Comparison of ENCODE assay signal across 5 fruit fly cellular contexts in the genomic region with DNA sequence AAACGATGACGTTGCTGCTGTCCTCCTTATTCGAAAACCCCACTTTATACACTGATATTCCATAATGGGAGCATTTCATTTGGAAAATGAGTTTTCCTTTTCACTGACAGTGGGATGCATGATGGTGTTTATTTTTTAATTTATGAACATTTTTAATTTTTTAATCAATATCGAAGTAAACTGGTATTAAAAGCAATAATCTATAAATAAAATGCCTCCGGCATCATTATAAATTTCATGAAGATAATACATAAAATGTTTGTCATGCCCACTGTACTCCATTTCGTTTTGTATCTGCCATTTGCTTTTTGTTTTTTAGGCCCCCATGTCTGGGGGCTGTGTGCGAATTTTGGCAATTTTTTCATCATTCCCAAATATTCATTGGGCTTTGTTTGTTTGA.
A peak's percentile ranks its signal among the peaks of the same experiment; 100 is the strongest.
TF ChIP-seq lines count a peak whose summit lies in the region.

No protein-coding gene starts in this region.

- TF ChIP-seq CTCF in whole organism, embryonic (GFP tag; optimal IDR thresholded peaks at IDR 0.05; lab: Kevin White, UChicago), result no peak

TF ChIP-seq in whole organism, adult, 20 proteins besides CTCF, POLR2A, EP300 and RAD21 (continues in another document):
- peak; percentile 21 for TF ChIP-seq CG14711 (tag; optimal IDR thresholded peaks at IDR 0.05; lab: Kevin White, UChicago)
- TF ChIP-seq CG5204 (GFP tag; optimal IDR thresholded peaks at IDR 0.05; lab: Kevin White, UChicago), result no peak
- no peak for TF ChIP-seq toe (GFP tag; optimal IDR thresholded peaks at IDR 0.05; lab: Kevin White, UChicago)
- TF ChIP-seq tj (GFP tag; optimal IDR thresholded peaks at IDR 0.05; lab: Kevin White, UChicago), result no peak
- TF ChIP-seq CG7101 (tag; optimal IDR thresholded peaks at IDR 0.05; lab: Kevin White, UChicago), result no peak
- TF ChIP-seq bab1 (GFP tag; optimal IDR thresholded peaks at IDR 0.05; lab: Kevin White, UChicago), result peak; percentile 29
- no peak for TF ChIP-seq CG7045 (GFP tag; optimal IDR thresholded peaks at IDR 0.05; lab: Kevin White, UChicago)
- no peak for TF ChIP-seq pad (GFP tag; optimal IDR thresholded peaks at IDR 0.05; lab: Kevin White, UChicago)
- TF ChIP-seq Mnt (GFP tag; optimal IDR thresholded peaks at IDR 0.05; lab: Kevin White, UChicago), result no peak
- no peak for TF ChIP-seq Crg-1 (GFP tag; optimal IDR thresholded peaks at IDR 0.05; lab: Kevin White, UChicago)
- TF ChIP-seq cnc (optimal IDR thresholded peaks at IDR 0.05; lab: Kevin White, UChicago), result no peak
- TF ChIP-seq CG12768 (GFP tag; optimal IDR thresholded peaks at IDR 0.05; lab: Kevin White, UChicago), result no peak
- TF ChIP-seq ovo (GFP tag; optimal IDR thresholded peaks at IDR 0.05; lab: Kevin White, UChicago), result no peak
- no peak for TF ChIP-seq CG11617 (GFP tag; optimal IDR thresholded peaks at IDR 0.05; lab: Kevin White, UChicago)
- no peak for TF ChIP-seq kay (GFP tag; lab: Kevin White, UChicago; ENCODE audit: borderline replicate concordance)
- TF ChIP-seq Hr96 (GFP tag; optimal IDR thresholded peaks at IDR 0.05; lab: Kevin White, UChicago), result no peak
- peak; percentile 3 for TF ChIP-seq CG33017 (tag; optimal IDR thresholded peaks at IDR 0.05; lab: Kevin White, UChicago)
- TF ChIP-seq cic (GFP tag; optimal IDR thresholded peaks at IDR 0.05; lab: Kevin White, UChicago), result no peak

TF ChIP-seq in whole organism, embryonic, 481 proteins besides CTCF, POLR2A, EP300 and RAD21 (continues in another document):
- TF ChIP-seq CG13287 (GFP tag; IDR thresholded peaks at IDR 0.05; lab: Robert Waterston, UW; ENCODE audit: partially characterized antibody), result no peak
- TF ChIP-seq schlank (tag; optimal IDR thresholded peaks at IDR 0.05; lab: Kevin White, UChicago), result no peak
- no peak for TF ChIP-seq CG43689 (GFP tag; IDR thresholded peaks at IDR 0.05; lab: Robert Waterston, UW)
- peak; percentile 70 for TF ChIP-seq Oli (tag; optimal IDR thresholded peaks at IDR 0.05; lab: Kevin White, UChicago)
- peak; percentile 43 for TF ChIP-seq fd96Cb (tag; optimal IDR thresholded peaks at IDR 0.05; lab: Kevin White, UChicago)
- TF ChIP-seq zen2 (GFP tag; IDR thresholded peaks at IDR 0.05; lab: Robert Waterston, UW; ENCODE audit: partially characterized antibody), result no peak
- TF ChIP-seq CG12744 (GFP tag; optimal IDR thresholded peaks at IDR 0.05; lab: Kevin White, UChicago), result peak; percentile 36
- TF ChIP-seq Oaz (GFP tag; IDR thresholded peaks at IDR 0.05; lab: Robert Waterston, UW), result no peak
- TF ChIP-seq Hr78 (GFP tag; optimal IDR thresholded peaks at IDR 0.05; lab: Kevin White, UChicago), result no peak
- no peak for TF ChIP-seq chinmo (GFP tag; IDR thresholded peaks at IDR 0.05; lab: Robert Waterston, UW; ENCODE audit: partially characterized antibody)
- no peak for TF ChIP-seq CG14860 (GFP tag; IDR thresholded peaks at IDR 0.05; lab: Robert Waterston, UW; ENCODE audit: partially characterized antibody)
- TF ChIP-seq inv (GFP tag; IDR thresholded peaks at IDR 0.05; lab: Robert Waterston, UW; ENCODE audit: partially characterized antibody), result no peak
- no peak for TF ChIP-seq sima (GFP tag; optimal IDR thresholded peaks at IDR 0.05; lab: Kevin White, UChicago)
- no peak for TF ChIP-seq stwl (tag; optimal IDR thresholded peaks at IDR 0.05; lab: Kevin White, UChicago)
- TF ChIP-seq CG11247 (GFP tag; IDR thresholded peaks at IDR 0.05; lab: Robert Waterston, UW), result peak; percentile 54; the same call in 1 of the 2 replicates
- peak; percentile 45 for TF ChIP-seq org-1 (GFP tag; optimal IDR thresholded peaks at IDR 0.05; lab: Kevin White, UChicago)
- TF ChIP-seq emc (GFP tag; optimal IDR thresholded peaks at IDR 0.05; lab: Kevin White, UChicago), result no peak

TF ChIP-seq in whole organism, prepupa, 60 proteins besides CTCF, POLR2A, EP300 and RAD21 (continues in another document):
- TF ChIP-seq acj6 (GFP tag; optimal IDR thresholded peaks at IDR 0.05; lab: Kevin White, UChicago), result peak; percentile 54
- no peak for TF ChIP-seq spab (GFP tag; optimal IDR thresholded peaks at IDR 0.05; lab: Kevin White, UChicago)
- no peak for TF ChIP-seq Blimp-1 (GFP tag; optimal IDR thresholded peaks at IDR 0.05; lab: Kevin White, UChicago)
- TF ChIP-seq CG6276 (GFP tag; optimal IDR thresholded peaks at IDR 0.05; lab: Kevin White, UChicago), result peak; percentile 81
- TF ChIP-seq Smox (GFP tag; optimal IDR thresholded peaks at IDR 0.05; lab: Kevin White, UChicago), result peak; percentile 65
- TF ChIP-seq CG4318 (GFP tag; optimal IDR thresholded peaks at IDR 0.05; lab: Kevin White, UChicago), result peak; percentile 64
- peak; percentile 52 for TF ChIP-seq CG11294 (GFP tag; IDR thresholded peaks at IDR 0.05; lab: Robert Waterston, UW)
- TF ChIP-seq CG34406 (GFP tag; optimal IDR thresholded peaks at IDR 0.05; lab: Kevin White, UChicago), result peak; percentile 73
- TF ChIP-seq Hr4 (GFP tag; optimal IDR thresholded peaks at IDR 0.05; lab: Kevin White, UChicago), result peak; percentile 89
- TF ChIP-seq CG31627 (GFP tag; optimal IDR thresholded peaks at IDR 0.05; lab: Kevin White, UChicago), result peak; percentile 63
- TF ChIP-seq CG3032 (tag; optimal IDR thresholded peaks at IDR 0.05; lab: Kevin White, UChicago), result peak; percentile 17
- TF ChIP-seq CG16779 (tag; optimal IDR thresholded peaks at IDR 0.05; lab: Kevin White, UChicago), result no peak
- peak; percentile 26 for TF ChIP-seq Ets21C (GFP tag; optimal IDR thresholded peaks at IDR 0.05; lab: Kevin White, UChicago)
- peak; percentile 46 for TF ChIP-seq CG10669 (GFP tag; optimal IDR thresholded peaks at IDR 0.05; lab: Kevin White, UChicago)
- peak; percentile 76 for TF ChIP-seq pdm3 (GFP tag; optimal IDR thresholded peaks at IDR 0.05; lab: Kevin White, UChicago)
- peak; percentile 76 for TF ChIP-seq esn (GFP tag; optimal IDR thresholded peaks at IDR 0.05; lab: Kevin White, UChicago)
- TF ChIP-seq Ets96B (tag; optimal IDR thresholded peaks at IDR 0.05; lab: Kevin White, UChicago), result peak; percentile 47
- TF ChIP-seq CG11902 (GFP tag; optimal IDR thresholded peaks at IDR 0.05; lab: Kevin White, UChicago), result peak; percentile 32

TF ChIP-seq in whole organism, pupa, 21 proteins besides CTCF, POLR2A, EP300 and RAD21:
- TF ChIP-seq rn (GFP tag; IDR thresholded peaks at IDR 0.05; lab: Robert Waterston, UW) (peak; percentile 68), CG34367 (tag; optimal IDR thresholded peaks at IDR 0.05; lab: Kevin White, UChicago) (peak; percentile 24), CG10348 (GFP tag; IDR thresholded peaks at IDR 0.05; lab: Robert Waterston, UW) (peak; percentile 38; the same call in 1 of the 2 replicates), CG8159 (tag; optimal IDR thresholded peaks at IDR 0.05; lab: Kevin White, UChicago) (peak; percentile 56), Ets98B (GFP tag; IDR thresholded peaks at IDR 0.05; lab: Robert Waterston, UW) (peak; percentile 87), EcR (GFP tag; optimal IDR thresholded peaks at IDR 0.05; lab: Kevin White, UChicago) (no peak), CG13204 (GFP tag; optimal IDR thresholded peaks at IDR 0.05; lab: Kevin White, UChicago) (no peak), CG15710 (tag; optimal IDR thresholded peaks at IDR 0.05; lab: Kevin White, UChicago) (peak; percentile 40), CG4496 (GFP tag; IDR thresholded peaks at IDR 0.05; lab: Robert Waterston, UW) (peak; percentile 80; the same call in 2 of the 3 replicates), fd96Ca (GFP tag; IDR thresholded peaks at IDR 0.05; lab: Robert Waterston, UW) (no peak), CG9948 (tag; optimal IDR thresholded peaks at IDR 0.05; lab: Kevin White, UChicago) (peak; percentile 45), gl (tag; optimal IDR thresholded peaks at IDR 0.05; lab: Kevin White, UChicago) (no peak), CG17806 (tag; optimal IDR thresholded peaks at IDR 0.05; lab: Kevin White, UChicago) (peak; percentile 58), CG32121 (GFP tag; IDR thresholded peaks at IDR 0.05; lab: Robert Waterston, UW) (peak; percentile 90), CG12605 (GFP tag; IDR thresholded peaks at IDR 0.05; lab: Robert Waterston, UW) (peak; percentile 70), CG8301 (tag; optimal IDR thresholded peaks at IDR 0.05; lab: Kevin White, UChicago) (peak; percentile 64), Pif1B (GFP tag; optimal IDR thresholded peaks at IDR 0.05; lab: Kevin White, UChicago) (peak; percentile 43), Snoo (tag; optimal IDR thresholded peaks at IDR 0.05; lab: Kevin White, UChicago) (peak; percentile 43), CG14655 (GFP tag; optimal IDR thresholded peaks at IDR 0.05; lab: Kevin White, UChicago) (peak; percentile 59), Pif1A (GFP tag; optimal IDR thresholded peaks at IDR 0.05; lab: Kevin White, UChicago) (peak; percentile 61)
TF ChIP-seq in whole organism, pupa: peak in this region for 16.

TF ChIP-seq in whole organism, wandering third instar larva, 38 proteins besides CTCF, POLR2A, EP300 and RAD21 (continues in another document):
- TF ChIP-seq Hnf4 (GFP tag; optimal IDR thresholded peaks at IDR 0.05; lab: Kevin White, UChicago) (peak; percentile 56), foxo (GFP tag; optimal IDR thresholded peaks at IDR 0.05; lab: Kevin White, UChicago) (no peak), lola (GFP tag; optimal IDR thresholded peaks at IDR 0.05; lab: Kevin White, UChicago) (no peak), Jra (GFP tag; optimal IDR thresholded peaks at IDR 0.05; lab: Kevin White, UChicago) (no peak), sv (GFP tag; optimal IDR thresholded peaks at IDR 0.05; lab: Kevin White, UChicago) (peak; percentile 34), Mio (GFP tag; optimal IDR thresholded peaks at IDR 0.05; lab: Kevin White, UChicago) (no peak), HLH106 (tag; optimal IDR thresholded peaks at IDR 0.05; lab: Kevin White, UChicago) (peak; percentile 51), ey (GFP tag; optimal IDR thresholded peaks at IDR 0.05; lab: Kevin White, UChicago) (peak; percentile 51), dl (GFP tag; optimal IDR thresholded peaks at IDR 0.05; lab: Kevin White, UChicago; ENCODE audit: insufficient read depth in 1 of 2, partially characterized antibody in 2 of 2) (no peak), br (GFP tag; optimal IDR thresholded peaks at IDR 0.05; lab: Kevin White, UChicago) (peak; percentile 57), h (GFP tag; optimal IDR thresholded peaks at IDR 0.05; lab: Kevin White, UChicago) (peak; percentile 71), Abd-B (GFP tag; optimal IDR thresholded peaks at IDR 0.05; lab: Kevin White, UChicago) (no peak), brk (GFP tag; optimal IDR thresholded peaks at IDR 0.05; lab: Kevin White, UChicago) (peak; percentile 32), CG32264 (GFP tag; optimal IDR thresholded peaks at IDR 0.05; lab: Kevin White, UChicago) (peak; percentile 8), CG9705 (GFP tag; optimal IDR thresholded peaks at IDR 0.05; lab: Kevin White, UChicago) (no peak), dmrt93B (GFP tag; optimal IDR thresholded peaks at IDR 0.05; lab: Kevin White, UChicago) (no peak), Hr78 (GFP tag; optimal IDR thresholded peaks at IDR 0.05; lab: Kevin White, UChicago) (no peak), CrebA (GFP tag; optimal IDR thresholded peaks at IDR 0.05; lab: Kevin White, UChicago; ENCODE audit: borderline replicate concordance) (no peak), Sp1 (GFP tag; optimal IDR thresholded peaks at IDR 0.05; lab: Kevin White, UChicago) (peak; percentile 29), dsf (GFP tag; optimal IDR thresholded peaks at IDR 0.05; lab: Kevin White, UChicago; ENCODE audit: borderline replicate concordance) (no peak), rgr (GFP tag; optimal IDR thresholded peaks at IDR 0.05; lab: Kevin White, UChicago) (peak; percentile 58)
